Fruit fly (Drosophila melanogaster): ENCODE results near the gene Usp12-46.

Usp12-46 gene

dm6 chr3R:22747423-22748090 is 3.1 kb upstream of the Usp12-46 start, which contains the start of gene CG17141 (continued):
- TF ChIP-seq CG10431 (GFP tag; optimal IDR thresholded peaks at IDR 0.05) (peak; percentile 9), bab2 (GFP tag; optimal IDR thresholded peaks at IDR 0.05) (no peak), eve (GFP tag; optimal IDR thresholded peaks at IDR 0.05) (no peak), CG13894 (tag; optimal IDR thresholded peaks at IDR 0.05) (no peak), NC2α (GFP tag; optimal IDR thresholded peaks at IDR 0.05) (no peak), CG8089 (GFP tag; optimal IDR thresholded peaks at IDR 0.05) (no peak), CG17612 (GFP tag; IDR thresholded peaks at IDR 0.05) (no peak), E2f2 (GFP tag; IDR thresholded peaks at IDR 0.05) (peak; percentile 97), ham (GFP tag; IDR thresholded peaks at IDR 0.05) (no peak), ken (GFP tag; IDR thresholded peaks at IDR 0.05) (no peak), insv (GFP tag; optimal IDR thresholded peaks at IDR 0.05) (no peak), br (optimal IDR thresholded peaks at IDR 0.05) (no peak), Ada2b (GFP tag; IDR thresholded peaks at IDR 0.05) (no peak), dmrt99B (tag; optimal IDR thresholded peaks at IDR 0.05) (no peak), Ets97D (GFP tag; optimal IDR thresholded peaks at IDR 0.05) (peak; percentile 31), CG3281 (GFP tag; optimal IDR thresholded peaks at IDR 0.05) (no peak), ro (GFP tag; IDR thresholded peaks at IDR 0.05) (no peak), CG11696 (GFP tag; IDR thresholded peaks at IDR 0.05) (no peak), Scr (GFP tag; IDR thresholded peaks at IDR 0.05; ENCODE audit: partially characterized antibody) (peak; percentile 31; the same call in 1 of the 2 replicates), Jarid2 (GFP tag; optimal IDR thresholded peaks at IDR 0.05) (no peak), schlank (tag; optimal IDR thresholded peaks at IDR 0.05) (no peak), CG12942 (GFP tag; optimal IDR thresholded peaks at IDR 0.05) (no peak), CG34422 (GFP tag; IDR thresholded peaks at IDR 0.05) (peak; percentile 28; the same call in 1 of the 3 replicates), CG1233 (GFP tag; optimal IDR thresholded peaks at IDR 0.05) (no peak), gcm (GFP tag; optimal IDR thresholded peaks at IDR 0.05) (no peak), CG3407 (GFP tag; optimal IDR thresholded peaks at IDR 0.05) (no peak), Usf (GFP tag; optimal IDR thresholded peaks at IDR 0.05) (no peak), inv (GFP tag; IDR thresholded peaks at IDR 0.05; ENCODE audit: partially characterized antibody) (no peak), ERR (GFP tag; optimal IDR thresholded peaks at IDR 0.05) (no peak), Hr51 (GFP tag; optimal IDR thresholded peaks at IDR 0.05) (no peak), cwo (GFP tag; optimal IDR thresholded peaks at IDR 0.05) (no peak), chn (GFP tag; optimal IDR thresholded peaks at IDR 0.05) (no peak), Gug (GFP tag; IDR thresholded peaks at IDR 0.05) (no peak), pum (GFP tag; optimal IDR thresholded peaks at IDR 0.05) (no peak), tap (tag; optimal IDR thresholded peaks at IDR 0.05) (no peak), jing (GFP tag; optimal IDR thresholded peaks at IDR 0.05) (no peak), Dip2 (GFP tag; IDR thresholded peaks at IDR 0.05) (no peak), CG6689 (GFP tag; IDR thresholded peaks at IDR 0.05) (no peak), CG9817 (tag; optimal IDR thresholded peaks at IDR 0.05) (no peak), cad (GFP tag; optimal IDR thresholded peaks at IDR 0.05) (no peak), Xbp1 (GFP tag; optimal IDR thresholded peaks at IDR 0.05) (no peak), kah (GFP tag; optimal IDR thresholded peaks at IDR 0.05) (peak; percentile 25), kni (GFP tag; optimal IDR thresholded peaks at IDR 0.05) (no peak), CG18011 (GFP tag; optimal IDR thresholded peaks at IDR 0.05) (no peak), Dll (GFP tag; IDR thresholded peaks at IDR 0.05; ENCODE audit: partially characterized antibody) (0 out of 4 replicates have a peak, but pooled peaks have one; percentile 27), CG17328 (GFP tag; IDR thresholded peaks at IDR 0.05) (no peak), nmo (GFP tag; optimal IDR thresholded peaks at IDR 0.05) (no peak), Hr3 (GFP tag; optimal IDR thresholded peaks at IDR 0.05) (no peak), gsb-n (tag; optimal IDR thresholded peaks at IDR 0.05) (no peak), bowl (GFP tag; IDR thresholded peaks at IDR 0.05) (no peak), CG11247 (GFP tag; IDR thresholded peaks at IDR 0.05) (no peak)

All from whole organism, embryonic.